Fruit fly (Drosophila melanogaster) whole organism, wandering third instar larva: ENCODE measurements around the gene CG43895.

Source experiments
- Abd-B ChIP-seq: fragments of >200 bp; optimal IDR thresholded peaks from 2 replicates; lab custom pipeline; 2017; ENCODE audit warnings: missing biosample characterization, missing genetic modification characterization
- CG32264 ChIP-seq: fragments of 200-800 bp; sonication (Bioruptor generic); optimal IDR thresholded peaks from 2 replicates; lab custom pipeline; 2016; ENCODE audit warnings: missing biosample characterization, missing genetic modification characterization
- CrebA ChIP-seq: fragments of 200-800 bp; sonication (Bioruptor generic); optimal IDR thresholded peaks from 2 replicates; lab custom pipeline; 2016; ENCODE audit warnings: missing biosample characterization, mild to moderate bottlenecking, missing genetic modification characterization, borderline replicate concordance
- Dfd ChIP-seq: fragments of >200 bp; optimal IDR thresholded peaks from 2 replicates; lab custom pipeline; 2017; ENCODE audit warnings: missing biosample characterization, missing genetic modification characterization
- Dif ChIP-seq: fragments of 200-275, 200-300 bp; sonication (Bioruptor generic); optimal IDR thresholded peaks from 2 replicates; lab custom pipeline; 2018; ENCODE audit warnings: missing biosample characterization, missing genetic modification characterization; ENCODE audit not compliant: partially characterized antibody
- GATAd ChIP-seq: sonication (Bioruptor generic); optimal IDR thresholded peaks from 2 replicates; lab custom pipeline; 2016; ENCODE audit warnings: missing biosample characterization, missing genetic modification characterization
- HLH106 ChIP-seq: fragments of 200-800 bp; optimal IDR thresholded peaks from 3 replicates; lab custom pipeline; 2019; ENCODE audit warnings: missing biosample characterization, mild to moderate bottlenecking, missing genetic modification characterization, moderate library complexity
- Hnf4 ChIP-seq: fragments of 200-800 bp; sonication (Bioruptor generic); optimal IDR thresholded peaks from 2 replicates; lab custom pipeline; 2016; ENCODE audit warnings: missing biosample characterization, mild to moderate bottlenecking, missing genetic modification characterization
- Hr78 ChIP-seq: fragments of >200 bp; optimal IDR thresholded peaks from 2 replicates; lab custom pipeline; 2017; ENCODE audit warnings: missing biosample characterization, missing genetic modification characterization
- Hr83 ChIP-seq: fragments of 200-300 bp; sonication (Bioruptor generic); optimal IDR thresholded peaks from 2 replicates; lab custom pipeline; 2016; ENCODE audit warnings: missing biosample characterization, mild to moderate bottlenecking, missing genetic modification characterization, moderate library complexity; ENCODE audit not compliant: poor library complexity, severe bottlenecking
- Jra ChIP-seq: sonication (Bioruptor generic); optimal IDR thresholded peaks from 2 replicates; lab custom pipeline; 2016; ENCODE audit warnings: missing biosample characterization, missing genetic modification characterization
- Mio ChIP-seq: sonication (Bioruptor generic); optimal IDR thresholded peaks from 2 replicates; lab custom pipeline; 2016; ENCODE audit warnings: missing biosample characterization, missing genetic modification characterization
- Myc ChIP-seq: fragments of >200 bp; optimal IDR thresholded peaks from 2 replicates; lab custom pipeline; 2017
- N ChIP-seq: fragments of >200 bp; optimal IDR thresholded peaks from 2 replicates; lab custom pipeline; 2018; ENCODE audit warnings: missing biosample characterization, missing external identifiers, missing genetic modification characterization
- OdsH ChIP-seq: fragments of 200-800 bp; sonication (Bioruptor generic); optimal IDR thresholded peaks from 2 replicates; lab custom pipeline; 2016; ENCODE audit warnings: missing biosample characterization, mild to moderate bottlenecking, missing genetic modification characterization
- Sp1 ChIP-seq: fragments of 200-800 bp; sonication (Bioruptor generic); optimal IDR thresholded peaks from 3 replicates; lab custom pipeline; 2019; ENCODE audit warnings: missing biosample characterization, mild to moderate bottlenecking, missing genetic modification characterization, moderate library complexity
- Vsx2 ChIP-seq: fragments of 200-300, 225-300 bp; sonication (Bioruptor generic); optimal IDR thresholded peaks from 2 replicates; lab custom pipeline; 2018; ENCODE audit warnings: missing biosample characterization, missing genetic modification characterization; ENCODE audit not compliant: partially characterized antibody
- br ChIP-seq: fragments of 200-800 bp; sonication (Bioruptor generic); optimal IDR thresholded peaks from 2 replicates; lab custom pipeline; 2016; ENCODE audit warnings: missing biosample characterization, missing genetic modification characterization
- dl ChIP-seq, 2 experiments: fragments of 175-275, 200-275 bp in 1 of 2; fragments of 200-275 bp in 1 of 2; sonication (Bioruptor generic); optimal IDR thresholded peaks; lab custom pipeline; 2018; ENCODE audit warnings: mild to moderate bottlenecking in 2 of 2, missing biosample characterization in 2 of 2, missing genetic modification characterization in 2 of 2, moderate library complexity in 2 of 2; ENCODE audit not compliant: partially characterized antibody in 2 of 2, insufficient read depth in 1 of 2
- dmrt93B ChIP-seq: fragments of 200-800 bp; sonication (Bioruptor generic); optimal IDR thresholded peaks from 2 replicates; lab custom pipeline; 2018; ENCODE audit warnings: missing biosample characterization, mild to moderate bottlenecking, missing genetic modification characterization
- dsf ChIP-seq: sonication (Bioruptor generic); optimal IDR thresholded peaks from 2 replicates; lab custom pipeline; 2016; ENCODE audit warnings: missing biosample characterization, missing genetic modification characterization, borderline replicate concordance
- ey ChIP-seq: fragments of 200-800 bp; sonication (Bioruptor generic); optimal IDR thresholded peaks from 2 replicates; lab custom pipeline; 2016; ENCODE audit warnings: missing biosample characterization, missing genetic modification characterization
- foxo ChIP-seq, 2 experiments: fragments of 200-800 bp; sonication (Bioruptor generic); optimal IDR thresholded peaks; 2 replicates in 1 of 2; 3 replicates in 1 of 2; lab custom pipeline; 2016 to 2017; ENCODE audit warnings: missing biosample characterization in 2 of 2, missing genetic modification characterization in 2 of 2
- fru ChIP-seq: fragments of 200-800 bp; sonication (Bioruptor generic); optimal IDR thresholded peaks from 3 replicates; lab custom pipeline; 2016; ENCODE audit warnings: missing biosample characterization, mild to moderate bottlenecking, missing genetic modification characterization
- h ChIP-seq: fragments of 200-800 bp; sonication (Bioruptor generic); optimal IDR thresholded peaks from 3 replicates; lab custom pipeline; 2016; ENCODE audit warnings: missing biosample characterization, mild to moderate bottlenecking, missing genetic modification characterization
- jim ChIP-seq: fragments of 175-275, 200-325 bp; sonication (Bioruptor generic); optimal IDR thresholded peaks from 2 replicates; lab custom pipeline; 2016; ENCODE audit warnings: missing biosample characterization, mild to moderate bottlenecking, missing genetic modification characterization
- lola ChIP-seq: fragments of >200 bp; optimal IDR thresholded peaks from 2 replicates; lab custom pipeline; 2017; ENCODE audit warnings: missing biosample characterization, missing genetic modification characterization
- pan ChIP-seq: fragments of >200 bp; optimal IDR thresholded peaks from 2 replicates; lab custom pipeline; 2017
- psq ChIP-seq: fragments of 200-800 bp; sonication (Bioruptor generic); optimal IDR thresholded peaks from 3 replicates; lab custom pipeline; 2017; ENCODE audit warnings: missing biosample characterization, mild to moderate bottlenecking, missing genetic modification characterization, moderate library complexity
- rgr ChIP-seq: fragments of 200-800 bp; sonication (Bioruptor generic); optimal IDR thresholded peaks from 3 replicates; lab custom pipeline; 2016; ENCODE audit warnings: missing biosample characterization, mild to moderate bottlenecking, missing genetic modification characterization
- sage ChIP-seq: fragments of 200-800 bp; sonication (Bioruptor generic); optimal IDR thresholded peaks from 2 replicates; lab custom pipeline; 2016; ENCODE audit warnings: missing biosample characterization, mild to moderate bottlenecking, missing genetic modification characterization
- sv ChIP-seq: fragments of 200-800 bp; sonication (Bioruptor generic); optimal IDR thresholded peaks from 3 replicates; lab custom pipeline; 2016; ENCODE audit warnings: missing biosample characterization, missing genetic modification characterization
- tai ChIP-seq: sonication (Bioruptor generic); optimal IDR thresholded peaks from 2 replicates; lab custom pipeline; 2016; ENCODE audit warnings: missing biosample characterization, missing genetic modification characterization
- woc ChIP-seq: sonication (Bioruptor generic); optimal IDR thresholded peaks from 2 replicates; lab custom pipeline; 2016; ENCODE audit warnings: missing biosample characterization, mild to moderate bottlenecking, missing genetic modification characterization

The CG43895 gene

dm6 chr3L:21787883-21788282 is 25.6 kb downstream of the CG43895 start:
- TF ChIP-seq dmrt93B (GFP tag; lab: Kevin White, UChicago) (no peak), sv (GFP tag; lab: Kevin White, UChicago) (no peak), Hnf4 (GFP tag; lab: Kevin White, UChicago) (no peak), CrebA (no peak), Abd-B (GFP tag; lab: Kevin White, UChicago) (no peak), Myc (no peak), Dif (GFP tag; lab: Kevin White, UChicago) (no peak), jim (no peak), foxo (GFP tag; optimal IDR thresholded peaks at IDR 0.05; lab: Kevin White, UChicago) (no peak), GATAd (GFP tag; lab: Kevin White, UChicago) (no peak), dl (GFP tag; optimal IDR thresholded peaks at IDR 0.05; lab: Kevin White, UChicago; ENCODE audit: insufficient read depth in 1 of 2, partially characterized antibody in 2 of 2) (no peak), fru (GFP tag; lab: Kevin White, UChicago) (no peak), Dfd (GFP tag; lab: Kevin White, UChicago) (no peak), psq (GFP tag; lab: Kevin White, UChicago) (no peak), N (GFP tag; lab: Kevin White, UChicago) (no peak), br (GFP tag; lab: Kevin White, UChicago) (no peak), dsf (GFP tag; lab: Kevin White, UChicago) (no peak), Mio (GFP tag; lab: Kevin White, UChicago) (no peak)

- TF ChIP-seq Hr83 (GFP tag; lab: Kevin White, UChicago) (no peak), dsf (GFP tag; lab: Kevin White, UChicago) (no peak), Abd-B (GFP tag; lab: Kevin White, UChicago) (no peak), sage (GFP tag; lab: Kevin White, UChicago) (no peak), lola (GFP tag; lab: Kevin White, UChicago) (no peak), OdsH (GFP tag; lab: Kevin White, UChicago) (no peak), woc (GFP tag; lab: Kevin White, UChicago) (no peak), Vsx2 (GFP tag; lab: Kevin White, UChicago) (no peak)
Observed at dm6 chr3L:21773855-21774254, 39.6 kb downstream of the CG43895 start.

DNA sequence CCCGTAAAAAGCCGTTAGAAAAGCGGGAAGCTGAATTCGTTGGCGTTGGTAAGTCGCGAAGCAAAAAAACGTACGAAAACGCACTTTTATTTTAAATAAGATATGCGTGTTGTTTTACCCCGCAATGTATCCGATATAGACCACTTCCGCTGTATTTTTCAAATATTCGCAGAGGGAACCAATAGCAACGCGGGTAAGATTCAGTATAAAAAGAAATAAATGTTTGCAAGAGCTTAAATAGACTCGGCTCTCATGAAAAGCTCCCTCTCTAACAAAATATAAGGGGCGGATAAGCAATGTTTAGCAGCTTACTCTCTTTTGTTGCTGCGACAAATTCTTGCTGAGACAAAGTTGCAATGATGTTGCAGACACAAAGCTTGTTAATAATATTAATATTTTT is 43.2 kb downstream of the CG43895 start, which contains the start of gene Syn1:
Gene Syn1 (minus strand): TSS at position 207 of the 400 bp plus-strand sequence.
- TF ChIP-seq Mio (GFP tag; lab: Kevin White, UChicago) = no peak
- no peak for TF ChIP-seq fru (GFP tag; lab: Kevin White, UChicago)
- TF ChIP-seq N (GFP tag; lab: Kevin White, UChicago) = no peak
- TF ChIP-seq tai (GFP tag; lab: Kevin White, UChicago) = no peak
- no peak for TF ChIP-seq pan (lab: Kevin White, UChicago)
- no peak for TF ChIP-seq Hnf4 (GFP tag; lab: Kevin White, UChicago)
- no peak for TF ChIP-seq dl (GFP tag; optimal IDR thresholded peaks at IDR 0.05; lab: Kevin White, UChicago; ENCODE audit: insufficient read depth in 1 of 2, partially characterized antibody in 2 of 2)
- no peak for TF ChIP-seq h (GFP tag; lab: Kevin White, UChicago)
- TF ChIP-seq CrebA = no peak
- TF ChIP-seq Dif (GFP tag; lab: Kevin White, UChicago) = no peak
- TF ChIP-seq dmrt93B (GFP tag; lab: Kevin White, UChicago) = no peak
- TF ChIP-seq br (GFP tag; lab: Kevin White, UChicago) = no peak
- TF ChIP-seq woc (GFP tag; lab: Kevin White, UChicago) = no peak
- TF ChIP-seq Jra = no peak
- no peak for TF ChIP-seq Hr78 (GFP tag; lab: Kevin White, UChicago)
- no peak for TF ChIP-seq GATAd (GFP tag; lab: Kevin White, UChicago)
- no peak for TF ChIP-seq psq (GFP tag; lab: Kevin White, UChicago)
- TF ChIP-seq lola (GFP tag; lab: Kevin White, UChicago) = no peak
- no peak for TF ChIP-seq foxo (GFP tag; optimal IDR thresholded peaks at IDR 0.05; lab: Kevin White, UChicago)

DNA sequence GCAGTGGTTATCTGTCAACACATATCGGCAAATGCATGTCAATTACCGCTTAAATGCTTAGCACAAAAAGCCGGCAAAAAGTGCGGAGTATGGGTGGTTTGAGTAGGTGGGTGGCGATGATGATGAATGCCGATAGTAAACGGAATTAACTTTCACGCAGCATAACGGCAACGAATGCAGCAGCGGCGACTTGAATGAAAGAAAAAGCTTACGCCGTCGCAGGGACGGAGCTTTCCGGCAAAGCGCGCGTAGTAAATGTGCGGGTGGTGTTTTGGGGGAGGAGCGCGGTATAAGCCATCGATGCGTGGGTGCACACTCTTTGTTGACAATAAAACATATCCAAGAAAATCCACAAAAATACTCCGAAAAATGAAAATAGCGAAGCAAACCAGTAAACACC is 44.0 kb downstream of the CG43895 start, which contains the start of gene CG7370:
Gene CG7370 (plus strand): TSS at position 301 of the 400 bp plus-strand sequence.
- no peak for TF ChIP-seq Sp1 (GFP tag; lab: Kevin White, UChicago)
- no peak for TF ChIP-seq br (GFP tag; lab: Kevin White, UChicago)
- no peak for TF ChIP-seq OdsH (GFP tag; lab: Kevin White, UChicago)
- no peak for TF ChIP-seq rgr
- no peak for TF ChIP-seq Myc
- no peak for TF ChIP-seq h (GFP tag; lab: Kevin White, UChicago)
- TF ChIP-seq Dif (GFP tag; lab: Kevin White, UChicago) = no peak
- no peak for TF ChIP-seq Dfd (GFP tag; lab: Kevin White, UChicago)
- TF ChIP-seq foxo (GFP tag; optimal IDR thresholded peaks at IDR 0.05; lab: Kevin White, UChicago) = no peak
- TF ChIP-seq CG32264 (GFP tag; lab: Kevin White, UChicago) = no peak
- no peak for TF ChIP-seq HLH106 (tag; lab: Kevin White, UChicago)
- no peak for TF ChIP-seq ey (GFP tag; lab: Kevin White, UChicago)
- no peak for TF ChIP-seq Hr83 (GFP tag; lab: Kevin White, UChicago)
- TF ChIP-seq pan (lab: Kevin White, UChicago) = no peak
- no peak for TF ChIP-seq CrebA
- no peak for TF ChIP-seq woc (GFP tag; lab: Kevin White, UChicago)
- no peak for TF ChIP-seq dmrt93B (GFP tag; lab: Kevin White, UChicago)
- TF ChIP-seq Mio (GFP tag; lab: Kevin White, UChicago) = no peak
